Worm (Caenorhabditis elegans) whole organism, midembryonic: ENCODE data around the gene gpx-2.
A peak's percentile ranks its signal among the peaks of the same experiment; 100 is the strongest.

Source experiments
- T22C8.4 ChIP-seq: fragments of 200-800 bp; sonication (Bioruptor generic); IDR thresholded peaks from 2 replicates; pipeline ENCODE4 v1.3.6; 2022; ENCODE audit warnings: missing genetic modification characterization, missing compliant biosample characterization
- cog-1 ChIP-seq: sonication (generic microtip); optimal IDR thresholded peaks from 2 replicates; lab custom pipeline; 2016; ENCODE audit warnings: missing genetic modification characterization, missing compliant biosample characterization
- flt-1 ChIP-seq: fragments of 200-800 bp; sonication (Bioruptor generic); IDR thresholded peaks from 2 replicates; pipeline ENCODE4 v1.3.6; 2022; ENCODE audit warnings: missing genetic modification characterization, missing compliant biosample characterization
- klf-2 ChIP-seq: fragments of 200-800 bp; sonication (Bioruptor generic); conservative IDR thresholded peaks from 2 replicates; pipeline ENCODE4 v1.3.6; 2022; ENCODE audit warnings: missing genetic modification reagents, missing genetic modification characterization, missing compliant biosample characterization
- med-1 ChIP-seq: sonication (generic microtip); optimal IDR thresholded peaks from 2 replicates; lab custom pipeline; 2017; ENCODE audit warnings: missing genetic modification characterization, mild to moderate bottlenecking, missing compliant biosample characterization, antibody characterized with exemption, missing genetic modification reagents; ENCODE audit not compliant: insufficient read depth
- ref-1 ChIP-seq: fragments of 200-800 bp; sonication (Bioruptor generic); conservative IDR thresholded peaks from 2 replicates; pipeline ENCODE4 v1.3.6; 2022; ENCODE audit warnings: missing genetic modification reagents, missing genetic modification characterization, missing compliant biosample characterization
- tab-1 ChIP-seq: fragments of 200-800 bp; sonication (Bioruptor generic); IDR thresholded peaks from 2 replicates; pipeline ENCODE4 v1.3.6; 2022; ENCODE audit warnings: missing genetic modification characterization, missing compliant biosample characterization
- ztf-23 ChIP-seq: fragments of 200-800 bp; sonication (Bioruptor generic); IDR thresholded peaks from 2 replicates; pipeline ENCODE4 v1.3.6; 2022; ENCODE audit warnings: missing genetic modification reagents, missing genetic modification characterization, missing compliant biosample characterization
- ztf-29 ChIP-seq: fragments of 200-800 bp; sonication (Bioruptor generic); IDR thresholded peaks from 2 replicates; pipeline ENCODE4 v1.3.6; 2022; ENCODE audit warnings: missing genetic modification reagents, missing genetic modification characterization, missing compliant biosample characterization

gpx-2 gene

ce11 chrII:14844253-14844652 lies 22.3 kb upstream of the gpx-2 start:
- no peak for TF ChIP-seq ref-1 (GFP tag; lab: Robert Waterston, UW)
- no peak for TF ChIP-seq flt-1 (GFP tag; lab: Robert Waterston, UW)
- TF ChIP-seq ztf-29 (GFP tag; lab: Robert Waterston, UW) = no peak

ce11 chrII:14849897-14850296 lies 16.7 kb upstream of the gpx-2 start:
- no peak for TF ChIP-seq T22C8.4 (GFP tag; lab: Robert Waterston, UW)
- no peak for TF ChIP-seq ztf-23
- TF ChIP-seq flt-1 (GFP tag; lab: Robert Waterston, UW) = no peak

ce11 chrII:14851483-14851882 lies 15.1 kb upstream of the gpx-2 start, which contains the start of gene R05H10.1:
Gene R05H10.1, plus strand, starts transcription at chrII:14851816.
- TF ChIP-seq T22C8.4 (GFP tag; lab: Robert Waterston, UW) (no peak), ref-1 (GFP tag; lab: Robert Waterston, UW) (no peak), med-1 (GFP tag; lab: Kevin White, UChicago) (no peak), flt-1 (GFP tag; lab: Robert Waterston, UW) (no peak), klf-2 (no peak), ztf-23 (no peak), cog-1 (tag; lab: Kevin White, UChicago) (no peak), tab-1 (no peak), ztf-29 (GFP tag; lab: Robert Waterston, UW) (no peak)

ce11 chrII:14855229-14855628 lies 11.3 kb upstream of the gpx-2 start, which contains the start of gene R05H10.7:
Gene R05H10.7, plus strand, starts transcription at chrII:14855529.
- no peak for TF ChIP-seq ref-1 (GFP tag; lab: Robert Waterston, UW)
- no peak for TF ChIP-seq ztf-29 (GFP tag; lab: Robert Waterston, UW)
- no peak for TF ChIP-seq T22C8.4 (GFP tag; lab: Robert Waterston, UW)
- no peak for TF ChIP-seq flt-1 (GFP tag; lab: Robert Waterston, UW)
- no peak for TF ChIP-seq ztf-23
- TF ChIP-seq tab-1 = no peak
- TF ChIP-seq klf-2 = no peak
- no peak for TF ChIP-seq med-1 (GFP tag; lab: Kevin White, UChicago)
- no peak for TF ChIP-seq cog-1 (tag; lab: Kevin White, UChicago)

ce11 chrII:14856922-14857321 lies 9.6 kb upstream of the gpx-2 start, which contains the start of gene rbm-28:
Gene rbm-28, plus strand, starts transcription at chrII:14857259.
- TF ChIP-seq cog-1 (tag; lab: Kevin White, UChicago) = no peak
- no peak for TF ChIP-seq tab-1
- TF ChIP-seq klf-2 = no peak; the same call in 1 of the 2 replicates
- peak; percentile 31; the same call in 1 of the 2 replicates for TF ChIP-seq ztf-23
- TF ChIP-seq T22C8.4 (GFP tag; lab: Robert Waterston, UW) = no peak
- TF ChIP-seq ref-1 (GFP tag; lab: Robert Waterston, UW) = no peak

- TF ChIP-seq tab-1 = no peak
- TF ChIP-seq klf-2 = no peak
- TF ChIP-seq ztf-23 = no peak
- no peak for TF ChIP-seq ztf-29 (GFP tag; lab: Robert Waterston, UW)
- no peak for TF ChIP-seq flt-1 (GFP tag; lab: Robert Waterston, UW)
- TF ChIP-seq cog-1 (tag; lab: Kevin White, UChicago) = no peak
- TF ChIP-seq ref-1 (GFP tag; lab: Robert Waterston, UW) = no peak
- no peak for TF ChIP-seq med-1 (GFP tag; lab: Kevin White, UChicago)
- no peak for TF ChIP-seq T22C8.4 (GFP tag; lab: Robert Waterston, UW)
Observed at ce11 chrII:14866156-14866555, 410 bp upstream of the gpx-2 start.

- TF ChIP-seq ztf-23 = no peak
- TF ChIP-seq tab-1 = no peak
- TF ChIP-seq klf-2 = no peak
Observed at ce11 chrII:14867530-14867929, 964 bp downstream of the gpx-2 start.

- TF ChIP-seq ref-1 (GFP tag; lab: Robert Waterston, UW) (no peak), klf-2 (no peak), T22C8.4 (GFP tag; lab: Robert Waterston, UW) (no peak), tab-1 (no peak), cog-1 (tag; lab: Kevin White, UChicago) (no peak), flt-1 (GFP tag; lab: Robert Waterston, UW) (no peak), med-1 (GFP tag; lab: Kevin White, UChicago) (no peak), ztf-29 (GFP tag; lab: Robert Waterston, UW) (no peak), ztf-23 (no peak)
Observed at ce11 chrII:14869644-14870043, 3.1 kb downstream of the gpx-2 start, which contains the start of gene R05H10.3. Gene R05H10.3, plus strand, starts transcription at chrII:14869944.

- TF ChIP-seq flt-1 (GFP tag; lab: Robert Waterston, UW) = no peak
- no peak for TF ChIP-seq klf-2
- TF ChIP-seq med-1 (GFP tag; lab: Kevin White, UChicago) = no peak
- no peak for TF ChIP-seq T22C8.4 (GFP tag; lab: Robert Waterston, UW)
- no peak for TF ChIP-seq ref-1 (GFP tag; lab: Robert Waterston, UW)
- TF ChIP-seq ztf-23 = no peak
- no peak for TF ChIP-seq ztf-29 (GFP tag; lab: Robert Waterston, UW)
- TF ChIP-seq cog-1 (tag; lab: Kevin White, UChicago) = no peak
- no peak for TF ChIP-seq tab-1
Observed at ce11 chrII:14876737-14877203, 10.2 kb downstream of the gpx-2 start, which contains the start of gene Y53F4A.2. Gene Y53F4A.2, minus strand, starts transcription at chrII:14877153.

- TF ChIP-seq ztf-29 (GFP tag; lab: Robert Waterston, UW) = no peak
- TF ChIP-seq ref-1 (GFP tag; lab: Robert Waterston, UW) = no peak
- no peak for TF ChIP-seq T22C8.4 (GFP tag; lab: Robert Waterston, UW)
- no peak for TF ChIP-seq cog-1 (tag; lab: Kevin White, UChicago)
- TF ChIP-seq klf-2 = no peak
- TF ChIP-seq ztf-23 = no peak
- TF ChIP-seq med-1 (GFP tag; lab: Kevin White, UChicago) = no peak
- TF ChIP-seq flt-1 (GFP tag; lab: Robert Waterston, UW) = no peak
- no peak for TF ChIP-seq tab-1
Observed at ce11 chrII:14892515-14892914, 25.9 kb downstream of the gpx-2 start.
